Fruit fly (Drosophila melanogaster) whole organism, embryonic: Measurements from ENCODE around the gene Ciz1.

Source experiments
- ATbp ChIP-seq: fragments of 200-800 bp; sonication (Bioruptor generic); optimal IDR thresholded peaks from 2 replicates; lab custom pipeline; 2017; ENCODE audit warnings: missing biosample characterization, mild to moderate bottlenecking, missing genetic modification characterization, missing genetic modification reagents
- Aef1 ChIP-seq: fragments of 200-800 bp; sonication (Bioruptor generic); IDR thresholded peaks from 3 replicates; pipeline ENCODE4 v1.3.6; 2022; ENCODE audit warnings: missing biosample characterization, missing genetic modification characterization
- Antp ChIP-seq: fragments of 200-800 bp; sonication (Bioruptor generic); optimal IDR thresholded peaks from 3 replicates; lab custom pipeline; 2016; ENCODE audit warnings: missing biosample characterization, missing genetic modification characterization
- Bdp1 ChIP-seq: fragments of 200-800 bp; sonication (Bioruptor generic); optimal IDR thresholded peaks from 3 replicates; lab custom pipeline; 2016; ENCODE audit warnings: missing biosample characterization, missing genetic modification characterization
- CG10366 ChIP-seq: fragments of 200-800 bp; sonication (Bioruptor generic); IDR thresholded peaks from 2 replicates; pipeline ENCODE4 v1.3.6; 2022; ENCODE audit warnings: missing biosample characterization, missing genetic modification characterization
- CG10431 ChIP-seq: fragments of 200-800 bp; sonication (Bioruptor generic); optimal IDR thresholded peaks from 3 replicates; lab custom pipeline; 2018; ENCODE audit warnings: missing biosample characterization, mild to moderate bottlenecking, missing genetic modification characterization
- CG1233 ChIP-seq: fragments of 200-800 bp; sonication (Bioruptor generic); optimal IDR thresholded peaks from 4 replicates; lab custom pipeline; 2018; ENCODE audit warnings: missing biosample characterization, mild to moderate bottlenecking, missing genetic modification characterization
- CG12744 ChIP-seq: fragments of 200-800 bp; sonication (Bioruptor generic); optimal IDR thresholded peaks from 2 replicates; lab custom pipeline; 2016; ENCODE audit warnings: missing biosample characterization, missing genetic modification characterization
- CG12942 ChIP-seq: fragments of 200-800 bp; sonication (Bioruptor generic); optimal IDR thresholded peaks from 3 replicates; lab custom pipeline; 2016; ENCODE audit warnings: missing biosample characterization, missing genetic modification characterization
- CG13624 ChIP-seq: fragments of 200-800 bp; sonication (Bioruptor generic); optimal IDR thresholded peaks from 2 replicates; lab custom pipeline; 2016; ENCODE audit warnings: missing biosample characterization, missing genetic modification characterization
- CG14710 ChIP-seq: fragments of 200-800 bp; sonication (Bioruptor generic); optimal IDR thresholded peaks from 3 replicates; lab custom pipeline; 2019; ENCODE audit warnings: missing biosample characterization, mild to moderate bottlenecking, missing genetic modification characterization, moderate library complexity
- CG16813 ChIP-seq: fragments of 200-800 bp; sonication (Bioruptor generic); IDR thresholded peaks from 3 replicates; pipeline ENCODE4 v1.3.6; 2022; ENCODE audit warnings: missing biosample characterization, missing genetic modification characterization; ENCODE audit not compliant: partially characterized antibody
- CG17912 ChIP-seq: fragments of 200-800 bp; sonication (Bioruptor generic); optimal IDR thresholded peaks from 2 replicates; lab custom pipeline; 2018; ENCODE audit warnings: missing biosample characterization, mild to moderate bottlenecking, missing genetic modification characterization
- CG18764 ChIP-seq: fragments of 200-800 bp; sonication (Bioruptor generic); optimal IDR thresholded peaks from 3 replicates; lab custom pipeline; 2016; ENCODE audit warnings: missing biosample characterization, missing genetic modification characterization
- CG2116 ChIP-seq: fragments of 200-800 bp; sonication (Bioruptor generic); optimal IDR thresholded peaks from 3 replicates; lab custom pipeline; 2018; ENCODE audit warnings: missing biosample characterization, mild to moderate bottlenecking, missing genetic modification characterization
- CG32772 ChIP-seq: fragments of 200-800 bp; sonication (Bioruptor generic); IDR thresholded peaks from 2 replicates; pipeline ENCODE4 v1.3.6; 2022; ENCODE audit warnings: missing biosample characterization, missing genetic modification characterization
- CG34224 ChIP-seq: fragments of 200-800 bp; sonication (Bioruptor generic); IDR thresholded peaks from 3 replicates; pipeline ENCODE4 v1.3.6; 2022; ENCODE audit warnings: missing biosample characterization, missing genetic modification characterization; ENCODE audit not compliant: partially characterized antibody
- CG4282 ChIP-seq: fragments of 200-800 bp; sonication (Bioruptor generic); optimal IDR thresholded peaks from 2 replicates; lab custom pipeline; 2016; ENCODE audit warnings: missing biosample characterization, missing genetic modification characterization
- CG6689 ChIP-seq: fragments of 200-800 bp; sonication (Bioruptor generic); IDR thresholded peaks from 2 replicates; pipeline ENCODE4 v1.3.6; 2022; ENCODE audit warnings: missing biosample characterization, missing genetic modification characterization
- CG7928 ChIP-seq: fragments of 200-800 bp; sonication (Bioruptor generic); optimal IDR thresholded peaks from 2 replicates; lab custom pipeline; 2017; ENCODE audit warnings: missing biosample characterization, mild to moderate bottlenecking, missing genetic modification characterization
- CG8944 ChIP-seq: fragments of 200-800 bp; sonication (Bioruptor generic); optimal IDR thresholded peaks from 3 replicates; lab custom pipeline; 2016; ENCODE audit warnings: missing biosample characterization, missing genetic modification characterization
- CG9609 ChIP-seq: fragments of 200-800 bp; sonication (Bioruptor generic); optimal IDR thresholded peaks from 3 replicates; lab custom pipeline; 2016; ENCODE audit warnings: missing biosample characterization, missing genetic modification characterization
- CHES-1-like ChIP-seq: fragments of 200-800 bp; sonication (Bioruptor generic); optimal IDR thresholded peaks from 2 replicates; lab custom pipeline; 2016; ENCODE audit warnings: missing biosample characterization, missing genetic modification characterization
- Camta ChIP-seq: fragments of 200-800 bp; sonication (Bioruptor generic); optimal IDR thresholded peaks from 2 replicates; lab custom pipeline; 2016; ENCODE audit warnings: missing biosample characterization, missing genetic modification characterization
- Ets97D ChIP-seq: fragments of 200-800 bp; sonication (Bioruptor generic); optimal IDR thresholded peaks from 3 replicates; lab custom pipeline; 2016; ENCODE audit warnings: missing biosample characterization, missing genetic modification characterization
- HmgD ChIP-seq: fragments of 200-800 bp; sonication (Bioruptor generic); optimal IDR thresholded peaks from 3 replicates; lab custom pipeline; 2016; ENCODE audit warnings: missing biosample characterization, missing genetic modification characterization
- Hmx ChIP-seq: fragments of 200-800 bp; sonication (Bioruptor generic); optimal IDR thresholded peaks from 2 replicates; lab custom pipeline; 2016; ENCODE audit warnings: missing biosample characterization, missing genetic modification characterization
- MESR4 ChIP-seq: fragments of 200-800 bp; sonication (Bioruptor generic); optimal IDR thresholded peaks from 2 replicates; lab custom pipeline; 2018; ENCODE audit warnings: missing biosample characterization, mild to moderate bottlenecking, missing genetic modification characterization, moderate library complexity
- Myb ChIP-seq: fragments of 200-800 bp; sonication (Bioruptor generic); optimal IDR thresholded peaks from 2 replicates; lab custom pipeline; 2016; ENCODE audit warnings: missing biosample characterization, missing genetic modification characterization
- Nf-YB ChIP-seq: fragments of 200-800 bp; sonication (Bioruptor generic); optimal IDR thresholded peaks from 3 replicates; lab custom pipeline; 2019; ENCODE audit warnings: missing biosample characterization, mild to moderate bottlenecking, missing genetic modification characterization, moderate library complexity
- Opbp ChIP-seq: fragments of 200-800 bp; sonication (Bioruptor generic); IDR thresholded peaks from 3 replicates; pipeline ENCODE4 v1.3.6; 2022; ENCODE audit warnings: missing biosample characterization, missing genetic modification characterization; ENCODE audit not compliant: partially characterized antibody
- Rx ChIP-seq: fragments of 200-800 bp; sonication (Bioruptor generic); IDR thresholded peaks from 2 replicates; pipeline ENCODE4 v1.3.6; 2022; ENCODE audit warnings: missing biosample characterization, missing genetic modification characterization
- Trl ChIP-seq, 3 experiments: fragments of >200 bp in 2 of 3; fragments of 200-800 bp in 1 of 3; sonication (Bioruptor generic) in 1 of 3; optimal IDR thresholded peaks; 2 replicates in 1 of 3; 3 replicates in 2 of 3; lab custom pipeline; 2016 to 2017; ENCODE audit warnings: missing biosample characterization in 1 of 3, missing genetic modification characterization in 1 of 3
- ab ChIP-seq: fragments of 200-800 bp; sonication (Bioruptor generic); optimal IDR thresholded peaks from 2 replicates; lab custom pipeline; 2016; ENCODE audit warnings: missing biosample characterization, missing genetic modification characterization
- abd-A ChIP-seq: fragments of 200-800 bp; sonication (Bioruptor generic); optimal IDR thresholded peaks from 3 replicates; lab custom pipeline; 2019; ENCODE audit warnings: missing biosample characterization, mild to moderate bottlenecking, missing genetic modification characterization, moderate library complexity
- ato ChIP-seq: fragments of 200-800 bp; sonication (Bioruptor generic); IDR thresholded peaks from 2 replicates; pipeline ENCODE4 v1.3.6; 2022; ENCODE audit warnings: missing biosample characterization, missing genetic modification characterization; ENCODE audit not compliant: partially characterized antibody
- cato ChIP-seq: fragments of 200-800 bp; sonication (Bioruptor generic); optimal IDR thresholded peaks from 2 replicates; lab custom pipeline; 2016; ENCODE audit warnings: missing biosample characterization, missing genetic modification characterization, borderline replicate concordance
- caup ChIP-seq: fragments of 200-800 bp; sonication (Bioruptor generic); optimal IDR thresholded peaks from 3 replicates; lab custom pipeline; 2017; ENCODE audit warnings: missing biosample characterization, mild to moderate bottlenecking, missing genetic modification characterization, moderate library complexity; ENCODE audit not compliant: severe bottlenecking
- ind ChIP-seq: fragments of 200-800 bp; sonication (Bioruptor generic); optimal IDR thresholded peaks from 3 replicates; lab custom pipeline; 2016; ENCODE audit warnings: missing biosample characterization, missing genetic modification characterization
- peb ChIP-seq: fragments of 200-800 bp; sonication (Bioruptor generic); IDR thresholded peaks from 2 replicates; pipeline ENCODE4 v1.3.6; 2022; ENCODE audit warnings: missing biosample characterization, missing genetic modification characterization
- pita ChIP-seq: fragments of 200-800 bp; sonication (Bioruptor generic); optimal IDR thresholded peaks from 2 replicates; lab custom pipeline; 2017; ENCODE audit warnings: missing biosample characterization, mild to moderate bottlenecking, missing genetic modification characterization
- run ChIP-seq: fragments of 200-800 bp; sonication (Bioruptor generic); optimal IDR thresholded peaks from 3 replicates; lab custom pipeline; 2018; ENCODE audit warnings: missing biosample characterization, mild to moderate bottlenecking, missing genetic modification characterization
- shn ChIP-seq: fragments of 200-800 bp; sonication (Bioruptor generic); optimal IDR thresholded peaks from 3 replicates; lab custom pipeline; 2016; ENCODE audit warnings: missing biosample characterization, missing genetic modification characterization
- slou ChIP-seq: fragments of 200-800 bp; sonication (Bioruptor generic); optimal IDR thresholded peaks from 3 replicates; lab custom pipeline; 2016; ENCODE audit warnings: missing biosample characterization, missing genetic modification characterization
- stwl ChIP-seq: fragments of 200-800 bp; sonication (Bioruptor generic); optimal IDR thresholded peaks from 3 replicates; lab custom pipeline; 2018; ENCODE audit warnings: missing biosample characterization, mild to moderate bottlenecking, missing genetic modification characterization, moderate library complexity
- tll ChIP-seq, 2 experiments: fragments of 200-800 bp in 1 of 2; fragments of >200 bp in 1 of 2; sonication (Bioruptor generic) in 1 of 2; optimal IDR thresholded peaks; 2 replicates each; lab custom pipeline; 2017 to 2019; ENCODE audit warnings: missing biosample characterization in 2 of 2, missing genetic modification characterization in 2 of 2, mild to moderate bottlenecking in 1 of 2, moderate library complexity in 1 of 2
- tna ChIP-seq: fragments of 200-800 bp; sonication (Bioruptor generic); IDR thresholded peaks from 2 replicates; pipeline ENCODE4 v1.3.6; 2022; ENCODE audit warnings: missing biosample characterization, missing genetic modification characterization; ENCODE audit not compliant: partially characterized antibody
- twi ChIP-seq: fragments of 200-800 bp; optimal IDR thresholded peaks from 2 replicates; lab custom pipeline; 2019; ENCODE audit warnings: missing biosample characterization, mild to moderate bottlenecking, missing genetic modification characterization, moderate library complexity
- wor ChIP-seq: fragments of 200-800 bp; sonication (Bioruptor generic); IDR thresholded peaks from 2 replicates; pipeline ENCODE4 v1.3.6; 2022; ENCODE audit warnings: missing biosample characterization, missing genetic modification characterization

Ciz1 gene

dm6 chr3L:9856430-9857218, 7.8 kb upstream of the Ciz1 start (continued):
- TF ChIP-seq HmgD (GFP tag; lab: Kevin White, UChicago) (no peak), tll (GFP tag; optimal IDR thresholded peaks at IDR 0.05; lab: Kevin White, UChicago) (peak in 1 of 2 experiments; percentile 21), peb (GFP tag; lab: Robert Waterston, UW) (peak; percentile 80), twi (no peak), wor (GFP tag; lab: Robert Waterston, UW) (peak; percentile 76), Opbp (no peak), Hmx (GFP tag; lab: Kevin White, UChicago) (no peak), CG10366 (peak; percentile 67), Nf-YB (peak; percentile 62), CG7928 (no peak), Antp (GFP tag; lab: Kevin White, UChicago) (no peak), ind (GFP tag; lab: Kevin White, UChicago) (peak; percentile 57), Rx (GFP tag; lab: Robert Waterston, UW) (peak; percentile 59), CG17912 (GFP tag; lab: Kevin White, UChicago) (peak; percentile 14), abd-A (tag; lab: Kevin White, UChicago) (peak; percentile 90), pita (GFP tag; lab: Kevin White, UChicago) (no peak), CG8944 (no peak), Ets97D (no peak), CG10431 (GFP tag; lab: Kevin White, UChicago) (peak; percentile 58), CG12744 (no peak), CG18764 (GFP tag; lab: Kevin White, UChicago) (peak; percentile 47), Aef1 (peak; percentile 60), CG32772 (GFP tag; lab: Robert Waterston, UW) (peak; percentile 85), stwl (tag; lab: Kevin White, UChicago) (peak; percentile 38), ato (no peak), ATbp (peak; percentile 81), CG4282 (GFP tag; lab: Kevin White, UChicago) (no peak), Camta (GFP tag; lab: Kevin White, UChicago) (no peak), slou (GFP tag; lab: Kevin White, UChicago) (peak; percentile 24), CG12942 (GFP tag; lab: Kevin White, UChicago) (peak; percentile 23), CG9609 (GFP tag; lab: Kevin White, UChicago) (peak; percentile 26), CG2116 (GFP tag; lab: Kevin White, UChicago) (no peak), CG16813 (GFP tag; lab: Robert Waterston, UW) (no peak), CG14710 (tag; lab: Kevin White, UChicago) (peak; percentile 90), CHES-1-like (GFP tag; lab: Kevin White, UChicago) (no peak), Bdp1 (GFP tag; lab: Kevin White, UChicago) (no peak), ab (GFP tag; lab: Kevin White, UChicago) (no peak), CG1233 (GFP tag; lab: Kevin White, UChicago) (peak; percentile 82), tna (no peak), CG13624 (GFP tag; lab: Kevin White, UChicago) (no peak), cato (GFP tag; lab: Kevin White, UChicago) (peak; percentile 65), caup (peak; percentile 74), MESR4 (no peak), CG34224 (no peak), run (tag; lab: Kevin White, UChicago) (peak; percentile 60), Myb (GFP tag; lab: Kevin White, UChicago) (no peak), shn (no peak), Trl (optimal IDR thresholded peaks at IDR 0.05; lab: Kevin White, UChicago) (no peak), Trl (GFP tag; optimal IDR thresholded peaks at IDR 0.05; lab: Kevin White, UChicago) (no peak), CG6689 (GFP tag; lab: Robert Waterston, UW) (peak; percentile 88)
